Fruit fly (Drosophila melanogaster): ENCODE measurements around the gene Eip78C.

DNA sequence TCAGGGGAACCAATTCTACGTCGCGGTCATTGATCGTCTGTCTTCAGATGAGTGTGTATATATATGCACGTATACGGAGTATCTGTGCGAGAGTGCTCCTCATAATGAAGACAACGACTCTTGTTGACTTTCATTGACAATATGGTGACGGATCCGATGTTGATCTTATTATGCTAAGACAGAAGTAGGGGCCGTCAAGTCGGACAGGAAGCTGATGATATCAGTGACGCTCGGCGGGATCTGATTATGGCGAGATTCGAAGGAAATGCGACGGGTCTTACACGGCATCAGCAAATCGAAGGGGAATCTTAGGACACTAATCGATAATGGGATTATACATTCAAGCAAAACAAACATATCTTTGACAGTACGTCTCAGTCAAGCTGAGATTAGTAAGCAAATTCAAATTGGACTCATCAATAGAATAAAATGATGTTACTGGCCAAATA, 28.1 kb downstream of the Eip78C start:
- TF ChIP-seq unpg (GFP tag; optimal IDR thresholded peaks at IDR 0.05): no peak
- TF ChIP-seq CG17361 (GFP tag; IDR thresholded peaks at IDR 0.05): no peak
- TF ChIP-seq CG10462 (GFP tag; optimal IDR thresholded peaks at IDR 0.05): no peak
- no peak for TF ChIP-seq BEAF-32 (GFP tag; optimal IDR thresholded peaks at IDR 0.05)

Data from whole organism, embryonic.